Worm (Caenorhabditis elegans): ENCODE data around the gene srd-41.

DNA sequence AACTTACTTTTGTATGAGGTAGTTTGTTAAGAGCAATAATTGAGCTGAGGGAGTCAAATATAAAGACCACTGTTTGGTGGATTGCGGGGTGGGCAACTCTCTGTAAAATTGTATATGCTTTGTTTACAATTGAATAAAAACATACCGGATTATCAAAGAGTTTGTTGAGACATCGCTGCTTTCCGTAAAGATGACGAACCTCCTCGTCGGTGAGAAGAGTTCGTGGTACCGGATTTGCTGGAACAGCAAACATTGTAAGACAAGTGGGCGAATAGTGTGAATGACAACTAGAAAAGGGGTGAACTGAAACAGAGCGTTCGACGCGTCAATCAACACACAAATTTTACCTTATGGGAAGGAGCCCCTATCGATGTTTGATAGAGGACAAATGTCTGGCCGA lies 30.1 kb upstream of the srd-41 start, which contains the start of gene W06D11.2:
- TF ChIP-seq dao-5 (tag; optimal IDR thresholded peaks at IDR 0.05) = no peak
- TF ChIP-seq him-1 (tag; optimal IDR thresholded peaks at IDR 0.05) = no peak
- TF ChIP-seq W03F9.2 (tag; optimal IDR thresholded peaks at IDR 0.05) = no peak
